Worm (Caenorhabditis elegans) whole organism, L4 larva: ENCODE data around the gene lag-1.

Experiments used
- D1046.2 ChIP-seq: fragments of 200-800 bp; sonication (Bioruptor generic); IDR thresholded peaks from 2 replicates; pipeline ENCODE4 v1.3.6; 2022; ENCODE audit warnings: missing genetic modification characterization, missing compliant biosample characterization
- F44E2.7 ChIP-seq: fragments of 200-800 bp; sonication (Bioruptor generic); IDR thresholded peaks from 2 replicates; pipeline ENCODE4 v2.1.2; 2022; ENCODE audit warnings: missing genetic modification characterization, missing compliant biosample characterization
- T20F7.1 ChIP-seq: fragments of 200-800 bp; sonication (Bioruptor generic); optimal IDR thresholded peaks from 2 replicates; lab custom pipeline; 2018; ENCODE audit warnings: mild to moderate bottlenecking, missing genetic modification characterization, missing compliant biosample characterization
- Y105C5A.15 ChIP-seq: fragments of 200-800 bp; sonication (Bioruptor generic); IDR thresholded peaks from 2 replicates; pipeline ENCODE4 v1.3.6; 2022; ENCODE audit warnings: missing genetic modification characterization, missing compliant biosample characterization
- ZK337.2 ChIP-seq: fragments of 200-800 bp; sonication (Bioruptor generic); IDR thresholded peaks from 2 replicates; pipeline ENCODE4 v1.3.6; 2022; ENCODE audit warnings: missing genetic modification reagents, missing genetic modification characterization, missing compliant biosample characterization
- aha-1 ChIP-seq: fragments of 150-350 bp; peaks from one replicate; lab custom pipeline; 2014; ENCODE audit warnings: missing biosample characterization, missing genetic modification characterization
- ama-1 ChIP-seq: fragments of 150-350 bp; optimal IDR thresholded peaks from 2 replicates; lab custom pipeline; 2014; ENCODE audit warnings: inconsistent platforms, mixed read lengths
- arid-1 ChIP-seq: fragments of 200-800 bp; sonication (Bioruptor generic); conservative IDR thresholded peaks from 2 replicates; pipeline ENCODE4 v1.3.6; 2022; ENCODE audit warnings: missing genetic modification reagents, missing genetic modification characterization, missing compliant biosample characterization
- ceh-44 ChIP-seq: fragments of 200-800 bp; sonication (Bioruptor generic); IDR thresholded peaks from 2 replicates; pipeline ENCODE4 v1.3.6; 2022; ENCODE audit warnings: missing genetic modification reagents, missing genetic modification characterization, missing compliant biosample characterization
- ceh-62 ChIP-seq: sonication (generic microtip); optimal IDR thresholded peaks from 2 replicates; lab custom pipeline; 2017; ENCODE audit warnings: missing biosample characterization, missing genetic modification characterization
- ceh-82 ChIP-seq: sonication (generic microtip); optimal IDR thresholded peaks from 2 replicates; lab custom pipeline; 2017; ENCODE audit warnings: missing biosample characterization, missing genetic modification characterization
- cey-2 ChIP-seq: sonication (generic microtip); optimal IDR thresholded peaks from 3 replicates; lab custom pipeline; 2017; ENCODE audit warnings: missing genetic modification characterization, mild to moderate bottlenecking, missing compliant biosample characterization, antibody characterized with exemption, borderline replicate concordance; ENCODE audit not compliant: insufficient read depth
- ctbp-1 ChIP-seq: fragments of 200-800 bp; sonication (Bioruptor generic); IDR thresholded peaks from 2 replicates; pipeline ENCODE4 v1.3.6; 2022; ENCODE audit warnings: missing genetic modification reagents, missing genetic modification characterization, missing compliant biosample characterization
- daf-16 ChIP-seq, 3 experiments: sonication (generic microtip); optimal IDR thresholded peaks; 2 replicates each; lab custom pipeline; 2016 to 2017; ENCODE audit warnings: missing genetic modification characterization in 3 of 3, missing genetic modification reagents in 3 of 3, mild to moderate bottlenecking in 2 of 3, missing compliant biosample characterization in 2 of 3, missing biosample characterization in 1 of 3, moderate library complexity in 1 of 3
- daf-8 ChIP-seq: fragments of 200-800 bp; sonication (Bioruptor generic); IDR thresholded peaks from 2 replicates; pipeline ENCODE4 v1.3.6; 2022; ENCODE audit warnings: missing genetic modification characterization, missing compliant biosample characterization
- dmd-6 ChIP-seq: fragments of 200-800 bp; sonication (Bioruptor generic); IDR thresholded peaks from 2 replicates; pipeline ENCODE4 v1.3.6; 2022; ENCODE audit warnings: missing genetic modification reagents, missing genetic modification characterization, missing compliant biosample characterization
- dmd-9 ChIP-seq: fragments of 200-800 bp; sonication (Bioruptor generic); IDR thresholded peaks from 2 replicates; pipeline ENCODE4 v1.3.6; 2022; ENCODE audit warnings: missing genetic modification reagents, missing genetic modification characterization, missing compliant biosample characterization
- dpl-1 ChIP-seq: fragments of 150-350 bp; optimal IDR thresholded peaks from 2 replicates; lab custom pipeline; 2014; ENCODE audit warnings: missing biosample characterization, missing genetic modification reagents, missing genetic modification characterization
- dve-1 ChIP-seq: sonication (generic microtip); optimal IDR thresholded peaks from 2 replicates; lab custom pipeline; 2017; ENCODE audit warnings: antibody characterized with exemption, mild to moderate bottlenecking, missing genetic modification characterization, missing compliant biosample characterization; ENCODE audit not compliant: insufficient read depth
- egl-43 ChIP-seq: fragments of 200-800 bp; sonication (Bioruptor generic); IDR thresholded peaks from 2 replicates; pipeline ENCODE4 v1.3.6; 2022; ENCODE audit warnings: missing genetic modification reagents, missing genetic modification characterization, missing compliant biosample characterization
- gei-8 ChIP-seq: fragments of 200-800 bp; sonication (Bioruptor generic); optimal IDR thresholded peaks from 2 replicates; lab custom pipeline; 2018; ENCODE audit warnings: mild to moderate bottlenecking, missing genetic modification characterization, missing compliant biosample characterization
- hlh-11 ChIP-seq: fragments of 200-800 bp; sonication (Bioruptor generic); optimal IDR thresholded peaks from 2 replicates; lab custom pipeline; 2018; ENCODE audit warnings: mild to moderate bottlenecking, missing genetic modification characterization, missing compliant biosample characterization
- hlh-30 ChIP-seq: sonication (generic microtip); optimal IDR thresholded peaks from 2 replicates; lab custom pipeline; 2017; ENCODE audit warnings: antibody characterized with exemption, mild to moderate bottlenecking, missing genetic modification characterization, missing compliant biosample characterization; ENCODE audit not compliant: insufficient read depth
- hmg-1.1 ChIP-seq: fragments of 200-800 bp; sonication (Bioruptor generic); IDR thresholded peaks from 2 replicates; pipeline ENCODE4 v1.3.6; 2022; ENCODE audit warnings: missing genetic modification reagents, missing genetic modification characterization, missing compliant biosample characterization
- jun-1 ChIP-seq: fragments of 150-350 bp; optimal IDR thresholded peaks from 2 replicates; lab custom pipeline; 2014; ENCODE audit warnings: missing biosample characterization, missing genetic modification reagents, missing genetic modification characterization
- lin-1 ChIP-seq: fragments of 200-800 bp; sonication (Bioruptor generic); IDR thresholded peaks from 2 replicates; pipeline ENCODE4 v1.3.6; 2022; ENCODE audit warnings: missing genetic modification reagents, missing genetic modification characterization, missing compliant biosample characterization
- lin-29 ChIP-seq: fragments of 200-800 bp; sonication (Bioruptor generic); IDR thresholded peaks from 2 replicates; pipeline ENCODE4 v1.3.6; 2022; ENCODE audit warnings: missing genetic modification reagents, missing genetic modification characterization, missing compliant biosample characterization
- lin-38 ChIP-seq: fragments of 200-800 bp; sonication (Bioruptor generic); IDR thresholded peaks from 2 replicates; pipeline ENCODE4 v1.3.6; 2022; ENCODE audit warnings: missing genetic modification reagents, missing genetic modification characterization, missing compliant biosample characterization
- lir-3 ChIP-seq: sonication (generic microtip); optimal IDR thresholded peaks from 2 replicates; lab custom pipeline; 2016; ENCODE audit warnings: mild to moderate bottlenecking, missing genetic modification characterization, missing compliant biosample characterization
- madf-9 ChIP-seq: fragments of 200-800 bp; sonication (Bioruptor generic); conservative IDR thresholded peaks from 2 replicates; pipeline ENCODE4 v1.3.6; 2022; ENCODE audit warnings: missing genetic modification reagents, missing genetic modification characterization, missing compliant biosample characterization
- mdl-1 ChIP-seq, 2 experiments: fragments of 150-350 bp in 1 of 2; sonication (generic microtip) in 1 of 2; optimal IDR thresholded peaks; 2 replicates each; lab custom pipeline; 2014 to 2017; ENCODE audit warnings: missing biosample characterization in 2 of 2, missing genetic modification characterization in 2 of 2
- mes-2 ChIP-seq: sonication (generic microtip); optimal IDR thresholded peaks from 2 replicates; lab custom pipeline; 2016; ENCODE audit warnings: missing genotype, mild to moderate bottlenecking, missing genetic modification characterization, missing compliant biosample characterization; ENCODE audit not compliant: poor library complexity, severe bottlenecking
- mxl-2 ChIP-seq: fragments of 200-800 bp; sonication (Bioruptor generic); conservative IDR thresholded peaks from 2 replicates; pipeline ENCODE4 v1.3.6; 2022; ENCODE audit warnings: missing genetic modification reagents, missing genetic modification characterization, missing compliant biosample characterization
- mxl-3 ChIP-seq: fragments of 200-800 bp; sonication (Bioruptor generic); optimal IDR thresholded peaks from 2 replicates; lab custom pipeline; 2018; ENCODE audit warnings: mild to moderate bottlenecking, missing genetic modification characterization, missing compliant biosample characterization
- nhr-25 ChIP-seq: sonication (generic microtip); optimal IDR thresholded peaks from 2 replicates; lab custom pipeline; 2017; ENCODE audit warnings: missing genetic modification characterization, mild to moderate bottlenecking, missing compliant biosample characterization, antibody characterized with exemption, moderate library complexity, borderline replicate concordance; ENCODE audit not compliant: insufficient read depth
- nhr-48 ChIP-seq: sonication (generic microtip); optimal IDR thresholded peaks from 2 replicates; lab custom pipeline; 2016; ENCODE audit warnings: mild to moderate bottlenecking, missing genetic modification characterization, missing compliant biosample characterization
- nhr-6 ChIP-seq: fragments of 150-350 bp; optimal IDR thresholded peaks from 2 replicates; lab custom pipeline; 2014; ENCODE audit warnings: missing biosample characterization, missing genetic modification characterization
- nhr-76 ChIP-seq: fragments of 150-350 bp; optimal IDR thresholded peaks from 2 replicates; lab custom pipeline; 2014; ENCODE audit warnings: missing biosample characterization, missing genetic modification characterization
- nhr-77 ChIP-seq: fragments of 150-350 bp; optimal IDR thresholded peaks from 2 replicates; lab custom pipeline; 2014; ENCODE audit warnings: missing biosample characterization, missing genetic modification characterization
- pqm-1 ChIP-seq: sonication (generic microtip); optimal IDR thresholded peaks from 2 replicates; lab custom pipeline; 2017; ENCODE audit warnings: missing biosample characterization, missing genetic modification characterization
- set-16 ChIP-seq: fragments of 200-800 bp; sonication (Bioruptor generic); IDR thresholded peaks from 2 replicates; pipeline ENCODE4 v1.3.6; 2022; ENCODE audit warnings: missing genetic modification reagents, missing genetic modification characterization, missing compliant biosample characterization
- spr-1 ChIP-seq: sonication (generic microtip); optimal IDR thresholded peaks from 2 replicates; lab custom pipeline; 2016; ENCODE audit warnings: mild to moderate bottlenecking, missing genetic modification characterization, missing compliant biosample characterization
- zfp-2 ChIP-seq: sonication (generic microtip); optimal IDR thresholded peaks from 2 replicates; lab custom pipeline; 2016; ENCODE audit warnings: mild to moderate bottlenecking, missing genetic modification characterization, missing compliant biosample characterization
- zfp-3 ChIP-seq: fragments of 200-800 bp; sonication (Bioruptor generic); conservative IDR thresholded peaks from 2 replicates; pipeline ENCODE4 v1.3.6; 2022; ENCODE audit warnings: missing genetic modification reagents, missing genetic modification characterization, missing compliant biosample characterization
- ztf-11 ChIP-seq: fragments of 150-350 bp; optimal IDR thresholded peaks from 2 replicates; lab custom pipeline; 2014; ENCODE audit warnings: missing biosample characterization, missing genetic modification characterization

The lag-1 gene

ce11 chrIV:6097040-6097928, 2.1 kb downstream of the lag-1 start (continued):
- TF ChIP-seq madf-9 (GFP tag; lab: Robert Waterston, UW), result no peak
- peak; percentile 55 for TF ChIP-seq T20F7.1
- TF ChIP-seq dve-1, result peak; percentile 69
- TF ChIP-seq daf-8 (GFP tag; lab: Robert Waterston, UW), result no peak
- TF ChIP-seq Y105C5A.15 (GFP tag; lab: Robert Waterston, UW), result no peak
- TF ChIP-seq ZK337.2 (GFP tag; lab: Robert Waterston, UW), result no peak
- TF ChIP-seq hmg-1.1, result peak; percentile 87
- peak; percentile 35 for TF ChIP-seq jun-1 (tag; lab: Kevin White, UChicago)
- TF ChIP-seq ceh-82 (tag; lab: Kevin White, UChicago), result no peak
- peak; percentile 93 for TF ChIP-seq aha-1 (tag; lab: Kevin White, UChicago)
- TF ChIP-seq cey-2 (tag; lab: Kevin White, UChicago), result no peak

ce11 chrIV:6099770-6100169, 4.6 kb downstream of the lag-1 start:
- TF ChIP-seq arid-1 (no peak), dpl-1 (GFP tag; lab: Kevin White, UChicago) (peak; percentile 36), ceh-82 (tag; lab: Kevin White, UChicago) (no peak), zfp-3 (no peak), lin-38 (GFP tag; lab: Robert Waterston, UW) (no peak), nhr-76 (tag; lab: Kevin White, UChicago) (peak; percentile 47), lir-3 (no peak), D1046.2 (GFP tag; lab: Robert Waterston, UW) (no peak), F44E2.7 (no peak), mes-2 (tag; lab: Kevin White, UChicago) (peak; percentile 8), egl-43 (GFP tag; lab: Robert Waterston, UW) (no peak), zfp-2 (tag; lab: Kevin White, UChicago) (no peak), ceh-62 (tag; lab: Kevin White, UChicago) (no peak), set-16 (GFP tag; lab: Robert Waterston, UW) (no peak), lin-29 (GFP tag; lab: Robert Waterston, UW) (no peak), mxl-3 (GFP tag; lab: Kevin White, UChicago) (peak; percentile 76), nhr-25 (no peak), ctbp-1 (GFP tag; lab: Robert Waterston, UW) (no peak), nhr-6 (tag; lab: Kevin White, UChicago) (no peak), dmd-6 (GFP tag; lab: Robert Waterston, UW) (peak; percentile 91), ztf-11 (tag; lab: Kevin White, UChicago) (no peak), Y105C5A.15 (GFP tag; lab: Robert Waterston, UW) (no peak), cey-2 (tag; lab: Kevin White, UChicago) (no peak), mxl-2 (GFP tag; lab: Robert Waterston, UW) (no peak), gei-8 (GFP tag; lab: Kevin White, UChicago) (peak; percentile 72), dmd-9 (GFP tag; lab: Robert Waterston, UW) (no peak), nhr-48 (tag; lab: Kevin White, UChicago) (peak; percentile 88), hlh-30 (tag; lab: Kevin White, UChicago) (peak; percentile 74), spr-1 (tag; lab: Kevin White, UChicago) (no peak), lin-1 (GFP tag; lab: Robert Waterston, UW) (no peak), mdl-1 (tag; optimal IDR thresholded peaks at IDR 0.05; lab: Kevin White, UChicago) (peak; percentile 34 to 82), nhr-77 (tag; lab: Kevin White, UChicago) (peak; percentile 74), aha-1 (tag; lab: Kevin White, UChicago) (peak; percentile 35), hlh-11 (tag; lab: Kevin White, UChicago) (peak; percentile 85), ceh-44 (GFP tag; lab: Robert Waterston, UW) (no peak), daf-16 (GFP tag; optimal IDR thresholded peaks at IDR 0.05; lab: Kevin White, UChicago) (no peak), daf-16 (tag; optimal IDR thresholded peaks at IDR 0.05; lab: Kevin White, UChicago) (peak; percentile 60), pqm-1 (tag; lab: Kevin White, UChicago) (peak; percentile 52), T20F7.1 (no peak), ama-1 (lab: Kevin White, UChicago) (no peak)
